Fruit fly (Drosophila melanogaster) whole organism, adult: ENCODE results near the gene CG33262.

Experiments
- CG12768 ChIP-seq: fragments of 200-800 bp; sonication (Bioruptor generic); optimal IDR thresholded peaks from 2 replicates; lab custom pipeline; 2017; ENCODE audit warnings: missing biosample characterization, missing genetic modification characterization, mild to moderate bottlenecking, moderate library complexity, missing genetic modification reagents
- CG1620 ChIP-seq: fragments of 200-800 bp; sonication (Bioruptor generic); optimal IDR thresholded peaks from 2 replicates; lab custom pipeline; 2016; ENCODE audit warnings: missing biosample characterization, missing genetic modification characterization
- CG5204 ChIP-seq: fragments of 200-800 bp; sonication (Bioruptor generic); optimal IDR thresholded peaks from 2 replicates; lab custom pipeline; 2016; ENCODE audit warnings: missing biosample characterization, missing genetic modification characterization
- CG7045 ChIP-seq: fragments of 200-800 bp; sonication (Bioruptor generic); optimal IDR thresholded peaks from 2 replicates; lab custom pipeline; 2017; ENCODE audit warnings: missing biosample characterization, mild to moderate bottlenecking, missing genetic modification characterization
- Clk ChIP-seq: fragments of 200-800 bp; sonication (Bioruptor generic); optimal IDR thresholded peaks from 2 replicates; lab custom pipeline; 2017; ENCODE audit warnings: missing biosample characterization, missing genetic modification characterization
- Hr96 ChIP-seq: fragments of 200-800 bp; sonication (Bioruptor generic); optimal IDR thresholded peaks from 2 replicates; lab custom pipeline; 2016; ENCODE audit warnings: missing biosample characterization, missing genetic modification characterization
- bab1 ChIP-seq: fragments of 200-800 bp; sonication (Bioruptor generic); optimal IDR thresholded peaks from 3 replicates; lab custom pipeline; 2019; ENCODE audit warnings: missing biosample characterization, mild to moderate bottlenecking, missing genetic modification characterization, moderate library complexity
- cnc ChIP-seq, 2 experiments: fragments of >200 bp; optimal IDR thresholded peaks; 2 replicates each; lab custom pipeline; 2017
- pad ChIP-seq: fragments of 200-800 bp; sonication (Bioruptor generic); optimal IDR thresholded peaks from 3 replicates; lab custom pipeline; 2017; ENCODE audit warnings: missing biosample characterization, missing genetic modification characterization, mild to moderate bottlenecking, moderate library complexity, missing genetic modification reagents
- tj ChIP-seq: fragments of 200-800 bp; sonication (Bioruptor generic); optimal IDR thresholded peaks from 3 replicates; lab custom pipeline; 2017; ENCODE audit warnings: missing biosample characterization, mild to moderate bottlenecking, missing genetic modification characterization, moderate library complexity

dm6 chr3L:13182337-13182736 lies 46.3 kb downstream of the CG33262 start:
- no peak for TF ChIP-seq cnc (optimal IDR thresholded peaks at IDR 0.05; lab: Kevin White, UChicago)
- TF ChIP-seq CG7045 (GFP tag; lab: Kevin White, UChicago), result no peak
- no peak for TF ChIP-seq CG1620 (GFP tag; lab: Kevin White, UChicago)
- no peak for TF ChIP-seq CG12768 (GFP tag; lab: Kevin White, UChicago)
- no peak for TF ChIP-seq Hr96
- TF ChIP-seq tj (GFP tag; lab: Kevin White, UChicago), result no peak
- TF ChIP-seq Clk (GFP tag; lab: Kevin White, UChicago), result no peak
- no peak for TF ChIP-seq bab1 (GFP tag; lab: Kevin White, UChicago)
- TF ChIP-seq pad (GFP tag; lab: Kevin White, UChicago), result no peak
- no peak for TF ChIP-seq CG5204 (GFP tag; lab: Kevin White, UChicago)
